Worm (Caenorhabditis elegans) whole organism, late embryonic: Measurements from ENCODE around the gene apc-2.

Experiments used
- C38D4.7 ChIP-seq: fragments of 200-800 bp; sonication (Bioruptor generic); optimal IDR thresholded peaks from 2 replicates; lab custom pipeline; 2018; ENCODE audit warnings: mild to moderate bottlenecking, missing genetic modification characterization, moderate library complexity, missing compliant biosample characterization
- K02D7.2 ChIP-seq: sonication (generic microtip); optimal IDR thresholded peaks from 2 replicates; lab custom pipeline; 2017; ENCODE audit warnings: mild to moderate bottlenecking, missing genetic modification characterization, missing compliant biosample characterization
- K09A11.1 ChIP-seq: sonication (generic microtip); optimal IDR thresholded peaks from 2 replicates; lab custom pipeline; 2017; ENCODE audit warnings: antibody characterized with exemption, mild to moderate bottlenecking, missing genetic modification characterization, missing compliant biosample characterization; ENCODE audit not compliant: insufficient read depth
- T23F11.4 ChIP-seq: fragments of 200-800 bp; sonication (Bioruptor generic); optimal IDR thresholded peaks from 2 replicates; lab custom pipeline; 2018; ENCODE audit warnings: mild to moderate bottlenecking, missing genetic modification characterization, missing compliant biosample characterization
- Y22D7AL.16 ChIP-seq: sonication (generic microtip); optimal IDR thresholded peaks from 2 replicates; lab custom pipeline; 2016; ENCODE audit warnings: missing genetic modification characterization, missing compliant biosample characterization
- ama-1 ChIP-seq: fragments of 150-350 bp; optimal IDR thresholded peaks from 2 replicates; lab custom pipeline; 2014
- ceh-14 ChIP-seq: sonication (generic microtip); optimal IDR thresholded peaks from 2 replicates; lab custom pipeline; 2016; ENCODE audit warnings: missing genotype, missing genetic modification characterization, missing compliant biosample characterization
- ceh-18 ChIP-seq: sonication (generic microtip); optimal IDR thresholded peaks from 2 replicates; lab custom pipeline; 2016; ENCODE audit warnings: missing genetic modification characterization, missing compliant biosample characterization
- ceh-19 ChIP-seq: fragments of 200-800 bp; sonication (Bioruptor generic); optimal IDR thresholded peaks from 2 replicates; lab custom pipeline; 2018; ENCODE audit warnings: mild to moderate bottlenecking, missing genetic modification characterization, missing compliant biosample characterization
- ceh-2 ChIP-seq: sonication (generic microtip); optimal IDR thresholded peaks from 2 replicates; lab custom pipeline; 2016; ENCODE audit warnings: missing genotype, missing genetic modification characterization, missing compliant biosample characterization
- ceh-22 ChIP-seq: sonication (generic microtip); optimal IDR thresholded peaks from 2 replicates; lab custom pipeline; 2017; ENCODE audit warnings: missing biosample characterization, missing genetic modification characterization
- ceh-24 ChIP-seq: sonication (generic microtip); optimal IDR thresholded peaks from 2 replicates; lab custom pipeline; 2016; ENCODE audit warnings: mild to moderate bottlenecking, missing genetic modification characterization, missing compliant biosample characterization
- ceh-30 ChIP-seq: fragments of 150-350 bp; optimal IDR thresholded peaks from 2 replicates; lab custom pipeline; 2014; ENCODE audit warnings: missing biosample characterization, missing genetic modification characterization
- ceh-31 ChIP-seq: sonication (generic microtip); optimal IDR thresholded peaks from 2 replicates; lab custom pipeline; 2016; ENCODE audit warnings: missing genetic modification characterization, missing compliant biosample characterization
- ceh-34 ChIP-seq: sonication (generic microtip); optimal IDR thresholded peaks from 2 replicates; lab custom pipeline; 2016; ENCODE audit warnings: mild to moderate bottlenecking, missing genetic modification characterization, missing compliant biosample characterization
- ceh-48 ChIP-seq: sonication (generic microtip); optimal IDR thresholded peaks from 2 replicates; lab custom pipeline; 2016; ENCODE audit warnings: missing genetic modification characterization, inconsistent platforms, missing compliant biosample characterization
- ceh-6 ChIP-seq: fragments of 200-800 bp; sonication (Bioruptor generic); optimal IDR thresholded peaks from 2 replicates; lab custom pipeline; 2018; ENCODE audit warnings: mild to moderate bottlenecking, missing genetic modification characterization, missing compliant biosample characterization
- ceh-9 ChIP-seq: sonication (generic microtip); optimal IDR thresholded peaks from 2 replicates; lab custom pipeline; 2016; ENCODE audit warnings: mild to moderate bottlenecking, missing genetic modification characterization, inconsistent platforms, missing compliant biosample characterization
- dmd-4 ChIP-seq: sonication (generic microtip); optimal IDR thresholded peaks from 2 replicates; lab custom pipeline; 2016; ENCODE audit warnings: borderline replicate concordance, missing genetic modification characterization, missing compliant biosample characterization
- dve-1 ChIP-seq: sonication (generic microtip); optimal IDR thresholded peaks from 2 replicates; lab custom pipeline; 2017; ENCODE audit warnings: antibody characterized with exemption, mild to moderate bottlenecking, missing genetic modification characterization, missing compliant biosample characterization
- elt-2 ChIP-seq: sonication (generic microtip); optimal IDR thresholded peaks from 2 replicates; lab custom pipeline; 2016; ENCODE audit warnings: missing genetic modification reagents, missing genetic modification characterization, missing compliant biosample characterization
- elt-4 ChIP-seq: sonication (generic microtip); optimal IDR thresholded peaks from 2 replicates; lab custom pipeline; 2016; ENCODE audit warnings: missing genetic modification characterization, missing compliant biosample characterization
- ets-4 ChIP-seq: sonication (generic microtip); optimal IDR thresholded peaks from 2 replicates; lab custom pipeline; 2016; ENCODE audit warnings: missing genetic modification characterization, missing compliant biosample characterization
- eyg-1 ChIP-seq: sonication (generic microtip); optimal IDR thresholded peaks from 2 replicates; lab custom pipeline; 2016; ENCODE audit warnings: missing genotype, missing genetic modification characterization, missing compliant biosample characterization
- fax-1 ChIP-seq: sonication (generic microtip); optimal IDR thresholded peaks from 2 replicates; lab custom pipeline; 2016; ENCODE audit warnings: missing genotype, missing genetic modification characterization, missing compliant biosample characterization
- gmeb-2 ChIP-seq: sonication (generic microtip); optimal IDR thresholded peaks from 2 replicates; lab custom pipeline; 2016; ENCODE audit warnings: missing genetic modification characterization, inconsistent platforms, missing compliant biosample characterization
- hlh-13 ChIP-seq: fragments of 200-800 bp; sonication (Bioruptor generic); optimal IDR thresholded peaks from 2 replicates; lab custom pipeline; 2018; ENCODE audit warnings: mild to moderate bottlenecking, missing genetic modification characterization, missing compliant biosample characterization
- hlh-30 ChIP-seq: sonication (generic microtip); optimal IDR thresholded peaks from 2 replicates; lab custom pipeline; 2017; ENCODE audit warnings: antibody characterized with exemption, missing genetic modification characterization, missing compliant biosample characterization; ENCODE audit not compliant: insufficient read depth
- hlh-8 ChIP-seq: sonication (generic microtip); optimal IDR thresholded peaks from 2 replicates; lab custom pipeline; 2016; ENCODE audit warnings: missing genotype, missing genetic modification characterization, missing compliant biosample characterization
- lim-6 ChIP-seq: sonication (generic microtip); optimal IDR thresholded peaks from 2 replicates; lab custom pipeline; 2016; ENCODE audit warnings: missing genetic modification characterization, missing compliant biosample characterization
- lin-11 ChIP-seq: fragments of 200-800 bp; sonication (Bioruptor generic); optimal IDR thresholded peaks from 2 replicates; lab custom pipeline; 2018; ENCODE audit warnings: mild to moderate bottlenecking, missing genetic modification characterization, missing compliant biosample characterization
- madf-2 ChIP-seq: sonication (generic microtip); optimal IDR thresholded peaks from 2 replicates; lab custom pipeline; 2017; ENCODE audit warnings: missing genetic modification characterization, missing compliant biosample characterization
- mec-3 ChIP-seq: sonication (generic microtip); optimal IDR thresholded peaks from 2 replicates; lab custom pipeline; 2016; ENCODE audit warnings: borderline replicate concordance, missing genetic modification characterization, missing compliant biosample characterization
- pag-3 ChIP-seq: sonication (generic microtip); optimal IDR thresholded peaks from 2 replicates; lab custom pipeline; 2016; ENCODE audit warnings: missing compliant biosample characterization, missing genetic modification characterization, borderline replicate concordance
- pat-9 ChIP-seq: fragments of 200-800 bp; sonication (Bioruptor generic); optimal IDR thresholded peaks from 2 replicates; lab custom pipeline; 2018; ENCODE audit warnings: mild to moderate bottlenecking, missing genetic modification characterization, moderate library complexity, missing compliant biosample characterization
- pax-1 ChIP-seq: fragments of 150-350 bp; optimal IDR thresholded peaks from 2 replicates; lab custom pipeline; 2014; ENCODE audit warnings: missing biosample characterization, missing genetic modification characterization
- pha-2 ChIP-seq: sonication (generic microtip); optimal IDR thresholded peaks from 2 replicates; lab custom pipeline; 2017; ENCODE audit warnings: mild to moderate bottlenecking, missing genetic modification characterization, missing compliant biosample characterization
- pha-4 ChIP-seq: fragments of 150-350 bp; optimal IDR thresholded peaks from 2 replicates; lab custom pipeline; 2018; ENCODE audit warnings: missing biosample characterization, missing genetic modification reagents, missing genetic modification characterization
- pqm-1 ChIP-seq: sonication (generic microtip); optimal IDR thresholded peaks from 2 replicates; lab custom pipeline; 2016; ENCODE audit warnings: missing genetic modification characterization, missing compliant biosample characterization
- pros-1 ChIP-seq: fragments of 150-350 bp; optimal IDR thresholded peaks from 2 replicates; lab custom pipeline; 2014; ENCODE audit warnings: missing biosample characterization, missing genetic modification reagents, missing genetic modification characterization
- ref-2 ChIP-seq: sonication (generic microtip); optimal IDR thresholded peaks from 2 replicates; lab custom pipeline; 2016; ENCODE audit warnings: missing genetic modification characterization, missing compliant biosample characterization
- rnt-1 ChIP-seq: sonication (generic microtip); optimal IDR thresholded peaks from 2 replicates; lab custom pipeline; 2016; ENCODE audit warnings: missing genetic modification characterization, missing compliant biosample characterization
- sdc-2 ChIP-seq: sonication (generic microtip); optimal IDR thresholded peaks from 2 replicates; lab custom pipeline; 2016; ENCODE audit warnings: missing genotype, missing genetic modification characterization, missing compliant biosample characterization
- sox-4 ChIP-seq: sonication (generic microtip); optimal IDR thresholded peaks from 2 replicates; lab custom pipeline; 2017; ENCODE audit warnings: mild to moderate bottlenecking, missing genetic modification characterization, inconsistent platforms, missing compliant biosample characterization
- syd-9 ChIP-seq: sonication (generic microtip); optimal IDR thresholded peaks from 2 replicates; lab custom pipeline; 2016; ENCODE audit warnings: mild to moderate bottlenecking, missing genetic modification characterization, moderate library complexity, missing compliant biosample characterization
- tbx-2 ChIP-seq: sonication (generic microtip); optimal IDR thresholded peaks from 2 replicates; lab custom pipeline; 2016; ENCODE audit warnings: missing genetic modification characterization, missing compliant biosample characterization
- ttx-3 ChIP-seq: sonication (generic microtip); optimal IDR thresholded peaks from 2 replicates; lab custom pipeline; 2016; ENCODE audit warnings: missing genetic modification reagents, missing genetic modification characterization, missing compliant biosample characterization
- unc-3 ChIP-seq, 2 experiments: fragments of 200-800 bp in 1 of 2; sonication (Bioruptor generic) in 1 of 2; sonication (generic microtip) in 1 of 2; conservative IDR thresholded peaks in 1 of 2; optimal IDR thresholded peaks in 1 of 2; 2 replicates each; pipeline versions ENCODE4 v1.3.6 to Lab custom; 2016 to 2022; ENCODE audit warnings: missing compliant biosample characterization in 2 of 2, missing genetic modification characterization in 2 of 2, missing genetic modification reagents in 1 of 2
- unc-42 ChIP-seq: sonication (generic microtip); optimal IDR thresholded peaks from 2 replicates; lab custom pipeline; 2016; ENCODE audit warnings: missing genotype, missing genetic modification characterization, missing compliant biosample characterization
- unc-55 ChIP-seq: sonication (generic microtip); optimal IDR thresholded peaks from 2 replicates; lab custom pipeline; 2017; ENCODE audit warnings: missing biosample characterization, missing genetic modification reagents, missing genetic modification characterization
- unc-86 ChIP-seq: sonication (generic microtip); optimal IDR thresholded peaks from 2 replicates; lab custom pipeline; 2016; ENCODE audit warnings: missing genetic modification characterization, missing compliant biosample characterization
- zip-5 ChIP-seq: sonication (generic microtip); optimal IDR thresholded peaks from 2 replicates; lab custom pipeline; 2016; ENCODE audit warnings: missing genetic modification characterization, missing compliant biosample characterization
- ztf-16 ChIP-seq: sonication (generic microtip); optimal IDR thresholded peaks from 2 replicates; lab custom pipeline; 2017; ENCODE audit warnings: missing genetic modification characterization, missing compliant biosample characterization

The apc-2 gene

ce11 chrIII:8106476-8106875 is 26.0 kb downstream of the apc-2 start:
- TF ChIP-seq ceh-31 (tag; lab: Kevin White, UChicago) (peak; percentile 33), mec-3 (tag; lab: Kevin White, UChicago) (no peak), unc-86 (tag; lab: Kevin White, UChicago) (peak; percentile 66), ceh-9 (peak; percentile 56), ceh-18 (tag; lab: Kevin White, UChicago) (peak; percentile 73), ets-4 (no peak), ref-2 (tag; lab: Kevin White, UChicago) (peak; percentile 41), ztf-16 (peak; percentile 46), elt-4 (tag; lab: Kevin White, UChicago) (no peak), ceh-22 (no peak), K09A11.1 (tag; lab: Kevin White, UChicago) (peak; percentile 53), tbx-2 (tag; lab: Kevin White, UChicago) (peak; percentile 76), ceh-24 (tag; lab: Kevin White, UChicago) (peak; percentile 35), ceh-34 (tag; lab: Kevin White, UChicago) (peak; percentile 79), Y22D7AL.16 (peak; percentile 66), dmd-4 (tag; lab: Kevin White, UChicago) (peak; percentile 40), pat-9 (peak; percentile 67), hlh-8 (tag; lab: Kevin White, UChicago) (peak; percentile 17), unc-55 (no peak), sdc-2 (tag; lab: Kevin White, UChicago) (peak; percentile 70), eyg-1 (tag; lab: Kevin White, UChicago) (peak; percentile 29), dve-1 (no peak), unc-3 (GFP tag; conservative IDR thresholded peaks at IDR 0.05; lab: Robert Waterston, UW) (0 out of 2 replicates have a peak, but pooled peaks have one; percentile 42), unc-3 (tag; optimal IDR thresholded peaks at IDR 0.05; lab: Kevin White, UChicago) (peak; percentile 56), sox-4 (peak; percentile 67), rnt-1 (tag; lab: Kevin White, UChicago) (no peak), pha-4 (no peak), madf-2 (tag; lab: Kevin White, UChicago) (peak; percentile 65), ttx-3 (tag; lab: Kevin White, UChicago) (peak; percentile 58), zip-5 (tag; lab: Kevin White, UChicago) (peak; percentile 36), syd-9 (tag; lab: Kevin White, UChicago) (peak; percentile 49), ceh-48 (peak; percentile 54), elt-2 (tag; lab: Kevin White, UChicago) (peak; percentile 71), pha-2 (tag; lab: Kevin White, UChicago) (peak; percentile 62), pag-3 (tag; lab: Kevin White, UChicago) (no peak), pqm-1 (tag; lab: Kevin White, UChicago) (no peak), K02D7.2 (peak; percentile 49), T23F11.4 (GFP tag; lab: Kevin White, UChicago) (peak; percentile 70), hlh-30 (tag; lab: Kevin White, UChicago) (no peak), fax-1 (tag; lab: Kevin White, UChicago) (peak; percentile 40), ceh-19 (GFP tag; lab: Kevin White, UChicago) (peak; percentile 71), hlh-13 (GFP tag; lab: Kevin White, UChicago) (peak; percentile 69), C38D4.7 (GFP tag; lab: Kevin White, UChicago) (peak; percentile 76), gmeb-2 (tag; lab: Kevin White, UChicago) (peak; percentile 53), ceh-6 (GFP tag; lab: Kevin White, UChicago) (peak; percentile 74), ceh-2 (peak; percentile 35), pros-1 (tag; lab: Kevin White, UChicago) (peak; percentile 34), lim-6 (tag; lab: Kevin White, UChicago) (no peak), ceh-30 (tag; lab: Kevin White, UChicago) (peak; percentile 20), ama-1 (no peak), ceh-14 (tag; lab: Kevin White, UChicago) (peak; percentile 69), unc-42 (tag; lab: Kevin White, UChicago) (peak; percentile 53), lin-11 (tag; lab: Kevin White, UChicago) (peak; percentile 71), pax-1 (tag; lab: Kevin White, UChicago) (no peak)
